Worm (Caenorhabditis elegans) whole organism, young adult: Measurements from ENCODE around the gene B0252.5.

Experiments
- B0019.2 ChIP-seq: fragments of 200-800 bp; sonication (Bioruptor generic); conservative IDR thresholded peaks from 2 replicates; pipeline ENCODE4 v1.3.6; 2022; ENCODE audit warnings: missing genetic modification reagents, missing genetic modification characterization, missing compliant biosample characterization
- B0336.3 ChIP-seq: fragments of 200-800 bp; sonication (Bioruptor generic); IDR thresholded peaks from 2 replicates; pipeline ENCODE4 v1.3.6; 2022; ENCODE audit warnings: missing genetic modification characterization, missing compliant biosample characterization
- C17E4.6 ChIP-seq: fragments of 200-800 bp; sonication (Bioruptor generic); IDR thresholded peaks from 2 replicates; pipeline ENCODE4 v1.3.6; 2022; ENCODE audit warnings: missing genetic modification reagents, missing genetic modification characterization, missing compliant biosample characterization
- F10E7.11 ChIP-seq: sonication (generic microtip); optimal IDR thresholded peaks from 2 replicates; lab custom pipeline; 2017; ENCODE audit warnings: mild to moderate bottlenecking, missing genetic modification characterization, moderate library complexity, missing compliant biosample characterization
- F22D6.2 ChIP-seq: sonication (generic microtip); optimal IDR thresholded peaks from 2 replicates; lab custom pipeline; 2016; ENCODE audit warnings: mild to moderate bottlenecking, missing genetic modification characterization, missing compliant biosample characterization
- F33H1.4 ChIP-seq: fragments of 200-800 bp; sonication (Bioruptor generic); IDR thresholded peaks from 2 replicates; pipeline ENCODE4 v1.3.6; 2022; ENCODE audit warnings: missing genetic modification reagents, missing genetic modification characterization, missing compliant biosample characterization
- F39B2.1 ChIP-seq: fragments of 200-800 bp; sonication (Bioruptor generic); IDR thresholded peaks from 2 replicates; pipeline ENCODE4 v1.3.6; 2022; ENCODE audit warnings: missing genetic modification reagents, missing genetic modification characterization, missing compliant biosample characterization
- K11D2.4 ChIP-seq: fragments of 200-800 bp; sonication (Bioruptor generic); IDR thresholded peaks from 2 replicates; pipeline ENCODE4 v1.3.6; 2022; ENCODE audit warnings: missing genetic modification reagents, missing genetic modification characterization, missing compliant biosample characterization
- K12H6.12 ChIP-seq: fragments of 200-800 bp; sonication (Bioruptor generic); optimal IDR thresholded peaks from 2 replicates; lab custom pipeline; 2018; ENCODE audit warnings: mild to moderate bottlenecking, missing genetic modification characterization, missing compliant biosample characterization
- Y53G8AR.9 ChIP-seq: fragments of 200-800 bp; sonication (Bioruptor generic); conservative IDR thresholded peaks from 2 replicates; pipeline ENCODE4 v1.3.6; 2022; ENCODE audit warnings: missing genetic modification reagents, missing genetic modification characterization, missing compliant biosample characterization
- atf-7 ChIP-seq: sonication (generic microtip); optimal IDR thresholded peaks from 2 replicates; lab custom pipeline; 2017; ENCODE audit warnings: mild to moderate bottlenecking, missing genetic modification characterization, missing compliant biosample characterization
- athp-1 ChIP-seq: sonication (generic microtip); optimal IDR thresholded peaks from 2 replicates; lab custom pipeline; 2017; ENCODE audit warnings: mild to moderate bottlenecking, missing genetic modification characterization, missing compliant biosample characterization
- ccch-3 ChIP-seq: fragments of 200-800 bp; sonication (Bioruptor generic); optimal IDR thresholded peaks from 2 replicates; lab custom pipeline; 2018; ENCODE audit warnings: mild to moderate bottlenecking, missing genetic modification characterization, missing compliant biosample characterization
- cebp-1 ChIP-seq, 2 experiments: fragments of 200-800 bp in 1 of 2; sonication (Bioruptor generic) in 1 of 2; sonication (generic microtip) in 1 of 2; IDR thresholded peaks in 1 of 2; optimal IDR thresholded peaks in 1 of 2; 2 replicates each; pipeline versions ENCODE4 v1.3.6 to Lab custom; 2017 to 2022; ENCODE audit warnings: missing compliant biosample characterization in 2 of 2, missing genetic modification characterization in 2 of 2, mild to moderate bottlenecking in 1 of 2, missing genetic modification reagents in 1 of 2, moderate library complexity in 1 of 2
- ceh-100 ChIP-seq: fragments of 200-800 bp; sonication (Bioruptor generic); IDR thresholded peaks from 2 replicates; pipeline ENCODE4 v1.3.6; 2022; ENCODE audit warnings: missing genetic modification reagents, missing genetic modification characterization, missing compliant biosample characterization
- ceh-27 ChIP-seq: fragments of 200-800 bp; sonication (Bioruptor generic); optimal IDR thresholded peaks from 2 replicates; lab custom pipeline; 2018; ENCODE audit warnings: mild to moderate bottlenecking, missing genetic modification characterization, moderate library complexity, missing compliant biosample characterization
- ceh-79 ChIP-seq: sonication (generic microtip); optimal IDR thresholded peaks from 2 replicates; lab custom pipeline; 2017; ENCODE audit warnings: mild to moderate bottlenecking, missing genetic modification characterization, missing compliant biosample characterization
- ceh-91 ChIP-seq: fragments of 200-800 bp; sonication (Bioruptor generic); IDR thresholded peaks from 2 replicates; pipeline ENCODE4 v1.3.6; 2022; ENCODE audit warnings: missing genetic modification reagents, missing genetic modification characterization, missing compliant biosample characterization
- egl-18 ChIP-seq: fragments of 200-800 bp; sonication (Bioruptor generic); IDR thresholded peaks from 2 replicates; pipeline ENCODE4 v1.3.6; 2022; ENCODE audit warnings: missing genetic modification reagents, missing genetic modification characterization, missing compliant biosample characterization
- egl-44 ChIP-seq: fragments of 200-800 bp; sonication (Bioruptor generic); IDR thresholded peaks from 2 replicates; pipeline ENCODE4 v1.3.6; 2022; ENCODE audit warnings: missing genetic modification reagents, missing genetic modification characterization, missing compliant biosample characterization
- ets-4 ChIP-seq: fragments of 200-800 bp; sonication (Bioruptor generic); optimal IDR thresholded peaks from 2 replicates; lab custom pipeline; 2018; ENCODE audit warnings: mild to moderate bottlenecking, missing genetic modification characterization, missing compliant biosample characterization
- fkh-3 ChIP-seq: sonication (generic microtip); optimal IDR thresholded peaks from 2 replicates; lab custom pipeline; 2016; ENCODE audit warnings: mild to moderate bottlenecking, missing genetic modification characterization, missing compliant biosample characterization
- him-1 ChIP-seq: sonication (generic microtip); optimal IDR thresholded peaks from 2 replicates; lab custom pipeline; 2016; ENCODE audit warnings: missing genotype, missing genetic modification reagents, missing genetic modification characterization, missing compliant biosample characterization
- hlh-26 ChIP-seq: fragments of 200-800 bp; sonication (Bioruptor generic); conservative IDR thresholded peaks from 2 replicates; pipeline ENCODE4 v1.3.6; 2022; ENCODE audit warnings: missing genetic modification reagents, missing genetic modification characterization, missing compliant biosample characterization
- hmg-20 ChIP-seq: fragments of 200-800 bp; sonication (Bioruptor generic); IDR thresholded peaks from 2 replicates; pipeline ENCODE4 v1.3.6; 2022; ENCODE audit warnings: missing genetic modification reagents, missing genetic modification characterization, missing compliant biosample characterization
- lag-1 ChIP-seq: fragments of 200-800 bp; sonication (Bioruptor generic); IDR thresholded peaks from 2 replicates; pipeline ENCODE4 v1.3.6; 2022; ENCODE audit warnings: missing genetic modification reagents, missing genetic modification characterization, missing compliant biosample characterization
- let-526 ChIP-seq: fragments of 200-800 bp; sonication (Bioruptor generic); IDR thresholded peaks from 2 replicates; pipeline ENCODE4 v1.3.6; 2022; ENCODE audit warnings: missing genetic modification reagents, missing genetic modification characterization, missing compliant biosample characterization
- lin-26 ChIP-seq: fragments of 200-800 bp; sonication (Bioruptor generic); IDR thresholded peaks from 2 replicates; pipeline ENCODE4 v1.3.6; 2022; ENCODE audit warnings: missing genetic modification reagents, missing genetic modification characterization, missing compliant biosample characterization
- lsl-1 ChIP-seq: fragments of 200-800 bp; sonication (Bioruptor generic); optimal IDR thresholded peaks from 2 replicates; lab custom pipeline; 2018; ENCODE audit warnings: mild to moderate bottlenecking, missing genetic modification characterization, moderate library complexity, missing compliant biosample characterization
- madf-10 ChIP-seq: sonication (generic microtip); optimal IDR thresholded peaks from 2 replicates; lab custom pipeline; 2016; ENCODE audit warnings: mild to moderate bottlenecking, missing genetic modification characterization, missing compliant biosample characterization
- mel-28 ChIP-seq: sonication (generic microtip); optimal IDR thresholded peaks from 2 replicates; lab custom pipeline; 2016; ENCODE audit warnings: borderline replicate concordance, mild to moderate bottlenecking, missing genetic modification characterization, missing compliant biosample characterization
- nhr-179 ChIP-seq: sonication (generic microtip); optimal IDR thresholded peaks from 2 replicates; lab custom pipeline; 2016; ENCODE audit warnings: mild to moderate bottlenecking, missing genetic modification characterization, missing compliant biosample characterization
- nhr-80 ChIP-seq: sonication (generic microtip); optimal IDR thresholded peaks from 2 replicates; lab custom pipeline; 2016; ENCODE audit warnings: missing genetic modification characterization, missing compliant biosample characterization
- pha-4 ChIP-seq: fragments of 150-350 bp; sonication (generic microtip); optimal IDR thresholded peaks from 2 replicates; lab custom pipeline; 2014; ENCODE audit warnings: missing biosample characterization, missing genetic modification reagents, missing genetic modification characterization
- rcor-1 ChIP-seq: fragments of 200-800 bp; sonication (Bioruptor generic); IDR thresholded peaks from 2 replicates; pipeline ENCODE4 v1.3.6; 2022; ENCODE audit warnings: missing genetic modification reagents, missing genetic modification characterization, missing compliant biosample characterization
- repo-1 ChIP-seq: sonication (generic microtip); optimal IDR thresholded peaks from 2 replicates; lab custom pipeline; 2017; ENCODE audit warnings: mild to moderate bottlenecking, missing genetic modification characterization, missing compliant biosample characterization
- rpc-1 ChIP-seq, 2 experiments: fragments of 150-350 bp in 1 of 2; sonication (generic microtip) in 1 of 2; optimal IDR thresholded peaks; 2 replicates each; lab custom pipeline; 2014 to 2018; ENCODE audit warnings: missing biosample characterization in 1 of 2, missing genetic modification characterization in 1 of 2, missing genetic modification reagents in 1 of 2, missing genotype in 1 of 2
- sea-2 ChIP-seq: fragments of 200-800 bp; sonication (Bioruptor generic); IDR thresholded peaks from 2 replicates; pipeline ENCODE4 v1.3.6; 2022; ENCODE audit warnings: missing genetic modification characterization, missing compliant biosample characterization
- unc-62 ChIP-seq: fragments of 150-350 bp; optimal IDR thresholded peaks from 2 replicates; lab custom pipeline; 2014; ENCODE audit warnings: missing biosample characterization, missing genetic modification reagents, missing genetic modification characterization
- ztf-18 ChIP-seq: sonication (generic microtip); optimal IDR thresholded peaks from 2 replicates; lab custom pipeline; 2016; ENCODE audit warnings: missing genotype, mild to moderate bottlenecking, missing genetic modification characterization, missing compliant biosample characterization
- ztf-22 ChIP-seq: fragments of 200-800 bp; sonication (Bioruptor generic); optimal IDR thresholded peaks from 2 replicates; lab custom pipeline; 2018; ENCODE audit warnings: mild to moderate bottlenecking, missing genetic modification characterization, moderate library complexity, missing compliant biosample characterization
- ztf-26 ChIP-seq: sonication (generic microtip); optimal IDR thresholded peaks from 2 replicates; lab custom pipeline; 2017; ENCODE audit warnings: missing genetic modification characterization, missing compliant biosample characterization

Gene B0252.5

ce11 chrII:6943299-6944051 lies 24.8 kb upstream of the B0252.5 start (continued):
- TF ChIP-seq B0336.3 (GFP tag; lab: Robert Waterston, UW) = no peak
- no peak for TF ChIP-seq F10E7.11 (tag; lab: Kevin White, UChicago)
- peak; percentile 28 for TF ChIP-seq K12H6.12 (tag; lab: Kevin White, UChicago)
- no peak for TF ChIP-seq repo-1 (tag; lab: Kevin White, UChicago)
- TF ChIP-seq egl-18 = no peak
- no peak for TF ChIP-seq F39B2.1 (GFP tag; lab: Robert Waterston, UW)
- no peak for TF ChIP-seq C17E4.6 (GFP tag; lab: Robert Waterston, UW)
- TF ChIP-seq sea-2 (GFP tag; lab: Robert Waterston, UW) = no peak
- no peak; the same call in 1 of the 2 replicates for TF ChIP-seq cebp-1 (GFP tag; IDR thresholded peaks at IDR 0.05; lab: Robert Waterston, UW)
- TF ChIP-seq cebp-1 (tag; optimal IDR thresholded peaks at IDR 0.05; lab: Kevin White, UChicago) = peak; percentile 82
- TF ChIP-seq hmg-20 = no peak
- TF ChIP-seq F22D6.2 (tag; lab: Kevin White, UChicago) = no peak
- 0 out of 2 replicates have a peak, but pooled peaks have one; percentile 18 for TF ChIP-seq ceh-91
- no peak for TF ChIP-seq nhr-179
- TF ChIP-seq ccch-3 (GFP tag; lab: Kevin White, UChicago) = no peak
- TF ChIP-seq unc-62 (GFP tag; lab: Kevin White, UChicago) = peak; percentile 51
- peak; percentile 89 for TF ChIP-seq madf-10 (tag; lab: Kevin White, UChicago)
- peak; percentile 2 for TF ChIP-seq ets-4
- no peak for TF ChIP-seq hlh-26 (GFP tag; lab: Robert Waterston, UW)
- no peak for TF ChIP-seq ceh-79
- no peak for TF ChIP-seq rcor-1 (GFP tag; lab: Robert Waterston, UW)
- no peak for TF ChIP-seq mel-28 (tag; lab: Kevin White, UChicago)
- peak; percentile 48 for TF ChIP-seq ceh-27 (GFP tag; lab: Kevin White, UChicago)
- no peak for TF ChIP-seq him-1 (tag; lab: Kevin White, UChicago)
- TF ChIP-seq let-526 (GFP tag; lab: Robert Waterston, UW) = no peak
- TF ChIP-seq atf-7 = no peak

ce11 chrII:6941520-6941919 lies 22.8 kb upstream of the B0252.5 start:
- no peak for TF ChIP-seq B0336.3 (GFP tag; lab: Robert Waterston, UW)
- no peak for TF ChIP-seq ceh-27 (GFP tag; lab: Kevin White, UChicago)
- TF ChIP-seq athp-1 (tag; lab: Kevin White, UChicago) = no peak
- TF ChIP-seq ceh-100 = no peak
- no peak for TF ChIP-seq rpc-1 (optimal IDR thresholded peaks at IDR 0.05; lab: Kevin White, UChicago)
- TF ChIP-seq rpc-1 (tag; optimal IDR thresholded peaks at IDR 0.05; lab: Kevin White, UChicago) = no peak
- no peak for TF ChIP-seq repo-1 (tag; lab: Kevin White, UChicago)
- TF ChIP-seq nhr-80 (tag; lab: Kevin White, UChicago) = no peak
- no peak for TF ChIP-seq lag-1 (GFP tag; lab: Robert Waterston, UW)

- TF ChIP-seq athp-1 (tag; lab: Kevin White, UChicago) = no peak
- TF ChIP-seq ztf-22 (GFP tag; lab: Kevin White, UChicago) = no peak
- no peak for TF ChIP-seq lag-1 (GFP tag; lab: Robert Waterston, UW)
- no peak for TF ChIP-seq egl-44 (GFP tag; lab: Robert Waterston, UW)
- TF ChIP-seq K12H6.12 (tag; lab: Kevin White, UChicago) = no peak
- no peak for TF ChIP-seq rpc-1 (optimal IDR thresholded peaks at IDR 0.05; lab: Kevin White, UChicago)
- no peak for TF ChIP-seq rpc-1 (tag; optimal IDR thresholded peaks at IDR 0.05; lab: Kevin White, UChicago)
- TF ChIP-seq lsl-1 (GFP tag; lab: Kevin White, UChicago) = no peak
- no peak for TF ChIP-seq F33H1.4 (GFP tag; lab: Robert Waterston, UW)
- no peak for TF ChIP-seq ztf-26 (tag; lab: Kevin White, UChicago)
- no peak for TF ChIP-seq madf-10 (tag; lab: Kevin White, UChicago)
- no peak for TF ChIP-seq lin-26 (GFP tag; lab: Robert Waterston, UW)
- no peak for TF ChIP-seq fkh-3 (tag; lab: Kevin White, UChicago)
- no peak for TF ChIP-seq him-1 (tag; lab: Kevin White, UChicago)
- no peak for TF ChIP-seq ztf-18 (tag; lab: Kevin White, UChicago)
- no peak for TF ChIP-seq K11D2.4
- no peak for TF ChIP-seq B0019.2 (GFP tag; lab: Robert Waterston, UW)
- no peak for TF ChIP-seq Y53G8AR.9 (GFP tag; lab: Robert Waterston, UW)
- TF ChIP-seq ceh-27 (GFP tag; lab: Kevin White, UChicago) = no peak
- TF ChIP-seq pha-4 = no peak
Measured at ce11 chrII:6940726-6941230, 22.1 kb upstream of the B0252.5 start.
